Fruit fly (Drosophila melanogaster): ENCODE measurements around the gene Cnep1r1.

DNA sequence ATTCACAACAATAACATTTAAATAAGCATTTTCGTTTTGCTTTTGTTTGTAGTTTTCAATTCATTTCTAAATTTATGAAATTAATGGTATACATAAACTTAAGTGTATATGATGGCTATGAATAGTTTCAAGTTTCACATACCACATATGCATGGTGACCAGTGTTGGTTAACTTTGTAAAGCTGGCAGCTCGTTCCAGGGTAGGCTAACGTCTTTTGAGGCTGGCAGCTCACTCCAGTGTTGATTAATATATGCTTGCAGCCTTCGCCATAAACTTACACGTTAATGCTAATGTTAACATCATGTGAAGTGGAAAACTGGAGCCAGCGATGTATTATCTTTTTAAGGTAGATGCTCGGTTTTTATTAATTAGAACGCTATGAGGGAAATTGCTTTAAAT is 36.4 kb downstream of the Cnep1r1 start:
- TF ChIP-seq CG11902 (GFP tag; optimal IDR thresholded peaks at IDR 0.05) (no peak), topi (GFP tag; optimal IDR thresholded peaks at IDR 0.05) (no peak), CG3919 (GFP tag; optimal IDR thresholded peaks at IDR 0.05) (no peak), salr (GFP tag; optimal IDR thresholded peaks at IDR 0.05) (no peak), OdsH (GFP tag; optimal IDR thresholded peaks at IDR 0.05) (no peak), Hr38 (GFP tag; optimal IDR thresholded peaks at IDR 0.05) (no peak), achi (GFP tag; optimal IDR thresholded peaks at IDR 0.05) (no peak), eg (GFP tag; IDR thresholded peaks at IDR 0.05) (no peak), Gug (GFP tag; IDR thresholded peaks at IDR 0.05) (no peak), acj6 (GFP tag; optimal IDR thresholded peaks at IDR 0.05) (no peak), Ets96B (tag; optimal IDR thresholded peaks at IDR 0.05) (no peak)
